Fruit fly (Drosophila melanogaster) whole organism, embryonic: ENCODE data around the gene Suv3.

Experiments used
- Awh ChIP-seq: fragments of 200-800 bp; sonication (Bioruptor generic); IDR thresholded peaks from 2 replicates; pipeline ENCODE4, ENCODE4 v1.3.6; 2022; ENCODE audit warnings: missing biosample characterization, missing genetic modification characterization
- Bgb ChIP-seq: fragments of 200-800 bp; sonication (Bioruptor generic); IDR thresholded peaks from 2 replicates; pipeline ENCODE4 v1.3.6; 2022; ENCODE audit warnings: missing biosample characterization, missing genetic modification characterization; ENCODE audit not compliant: partially characterized antibody
- C15 ChIP-seq: fragments of 200-800 bp; sonication (Bioruptor generic); IDR thresholded peaks from 3 replicates; pipeline ENCODE4 v1.3.6; 2022; ENCODE audit warnings: missing biosample characterization, missing genetic modification characterization
- CG12236 ChIP-seq: fragments of 200-800 bp; sonication (Bioruptor generic); optimal IDR thresholded peaks from 2 replicates; lab custom pipeline; 2016; ENCODE audit warnings: missing biosample characterization, missing genetic modification characterization
- CG1603 ChIP-seq: fragments of 200-800 bp; sonication (Bioruptor generic); optimal IDR thresholded peaks from 2 replicates; lab custom pipeline; 2019; ENCODE audit warnings: missing biosample characterization, mild to moderate bottlenecking, missing genetic modification characterization, moderate library complexity
- CG17186 ChIP-seq: fragments of 200-800 bp; sonication (Bioruptor generic); optimal IDR thresholded peaks from 3 replicates; lab custom pipeline; 2017; ENCODE audit warnings: missing biosample characterization, missing genetic modification reagents, missing genetic modification characterization
- CG31388 ChIP-seq: fragments of 200-800 bp; sonication (Bioruptor generic); optimal IDR thresholded peaks from 2 replicates; lab custom pipeline; 2016; ENCODE audit warnings: missing biosample characterization, missing genetic modification characterization
- CG4707 ChIP-seq: fragments of 200-800 bp; sonication (Bioruptor generic); optimal IDR thresholded peaks from 2 replicates; lab custom pipeline; 2018; ENCODE audit warnings: missing biosample characterization, mild to moderate bottlenecking, missing genetic modification characterization, moderate library complexity
- Gsc ChIP-seq: fragments of 200-800 bp; sonication (Bioruptor generic); IDR thresholded peaks from 2 replicates; pipeline ENCODE4 v1.3.6; 2022; ENCODE audit warnings: missing biosample characterization, missing genetic modification characterization

DNA sequence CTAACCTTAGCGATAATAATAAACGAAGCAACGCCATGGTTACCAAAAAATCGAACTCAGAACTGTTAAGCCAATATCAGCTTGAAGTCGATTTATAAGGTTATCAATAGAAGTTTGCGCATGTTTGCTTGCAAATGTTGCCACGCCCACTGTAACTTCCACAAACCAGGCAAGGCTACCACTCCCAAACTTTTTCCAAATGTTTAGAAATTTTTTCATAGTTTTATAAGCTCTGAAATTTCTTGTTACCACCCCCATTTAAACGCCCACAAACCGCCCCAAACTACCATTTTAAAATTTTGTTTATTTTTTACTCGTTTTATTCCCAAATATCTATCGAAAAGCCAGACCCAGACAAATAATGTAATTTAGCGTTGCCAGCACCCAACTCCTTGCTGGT, 33.5 kb upstream of the Suv3 start, which contains the start of gene flip:
- TF ChIP-seq CG31388 (GFP tag; lab: Kevin White, UChicago): no peak
- no peak for TF ChIP-seq CG1603 (tag; lab: Kevin White, UChicago)
- no peak for TF ChIP-seq Bgb (GFP tag; lab: Robert Waterston, UW)
- no peak for TF ChIP-seq C15 (GFP tag; lab: Robert Waterston, UW)
- TF ChIP-seq Awh: no peak
- no peak for TF ChIP-seq CG17186
- TF ChIP-seq CG12236 (GFP tag; lab: Kevin White, UChicago): no peak
- no peak for TF ChIP-seq Gsc
- TF ChIP-seq CG4707 (GFP tag; lab: Kevin White, UChicago): no peak
